Worm (Caenorhabditis elegans): ENCODE measurements around the gene pst-2.

pst-2 gene

ce11 chrIII:5722550-5722949 lies 42.3 kb downstream of the pst-2 start, which contains the start of gene wrm-1:
wrm-1 (plus strand) TSS chrIII:5722850.
- no peak for TF ChIP-seq hmg-4 (GFP tag; optimal IDR thresholded peaks at IDR 0.05)
- no peak for TF ChIP-seq ama-1 (optimal IDR thresholded peaks at IDR 0.05)
- no peak for TF ChIP-seq tbx-37 (GFP tag; conservative IDR thresholded peaks at IDR 0.05)
- TF ChIP-seq B0310.2 (tag; optimal IDR thresholded peaks at IDR 0.05) = no peak
- TF ChIP-seq ceh-36 (tag; optimal IDR thresholded peaks at IDR 0.05) = no peak
- no peak for TF ChIP-seq aly-1 (tag; optimal IDR thresholded peaks at IDR 0.05)
- no peak for TF ChIP-seq flt-1 (GFP tag; IDR thresholded peaks at IDR 0.05)
- no peak for TF ChIP-seq hmbx-1 (tag; optimal IDR thresholded peaks at IDR 0.05)
- no peak for TF ChIP-seq scrt-1 (GFP tag; IDR thresholded peaks at IDR 0.05)
- no peak for TF ChIP-seq sea-1 (GFP tag; conservative IDR thresholded peaks at IDR 0.05)
- TF ChIP-seq hnd-1 (tag; optimal IDR thresholded peaks at IDR 0.05) = no peak
- no peak for TF ChIP-seq pes-1 (GFP tag; IDR thresholded peaks at IDR 0.05)
- TF ChIP-seq tra-4 (tag; optimal IDR thresholded peaks at IDR 0.05) = no peak
- TF ChIP-seq ceh-13 (GFP tag; optimal IDR thresholded peaks at IDR 0.05) = no peak
- TF ChIP-seq tbx-11 (GFP tag; IDR thresholded peaks at IDR 0.05) = no peak
- no peak for TF ChIP-seq F13C5.2 (tag; optimal IDR thresholded peaks at IDR 0.05)
- TF ChIP-seq ets-7 (tag; optimal IDR thresholded peaks at IDR 0.05) = no peak

DNA sequence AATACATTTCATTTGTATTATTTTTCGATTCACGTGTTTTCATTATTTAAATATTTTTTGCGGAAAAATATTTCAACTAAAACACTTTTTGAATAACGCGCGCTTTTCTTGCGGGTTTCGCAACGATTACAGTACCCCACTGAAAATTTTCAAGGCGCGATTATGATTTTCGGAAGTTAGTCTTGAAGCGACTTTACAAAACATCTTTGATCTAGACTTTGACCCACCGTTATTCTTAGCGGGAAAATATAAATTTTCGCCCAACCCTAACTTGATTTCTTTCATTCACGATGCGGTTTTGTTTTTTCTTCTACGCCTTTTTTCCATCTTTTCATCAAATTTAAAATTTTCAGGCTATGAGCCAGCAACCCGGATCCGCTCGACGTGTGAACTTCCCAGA lies 47.6 kb downstream of the pst-2 start, which contains the start of gene egg-1:
Gene egg-1, plus strand, starts transcription at position 354 of the 400 bp plus-strand sequence.
- TF ChIP-seq scrt-1 (GFP tag; IDR thresholded peaks at IDR 0.05) = no peak
- no peak for TF ChIP-seq hmbx-1 (tag; optimal IDR thresholded peaks at IDR 0.05)
- TF ChIP-seq F13C5.2 (tag; optimal IDR thresholded peaks at IDR 0.05) = no peak
- TF ChIP-seq B0310.2 (tag; optimal IDR thresholded peaks at IDR 0.05) = no peak
- TF ChIP-seq tra-4 (tag; optimal IDR thresholded peaks at IDR 0.05) = no peak
- no peak for TF ChIP-seq tbx-11 (GFP tag; IDR thresholded peaks at IDR 0.05)
- no peak for TF ChIP-seq ama-1 (optimal IDR thresholded peaks at IDR 0.05)
- no peak for TF ChIP-seq ceh-13 (GFP tag; optimal IDR thresholded peaks at IDR 0.05)
- TF ChIP-seq aly-1 (tag; optimal IDR thresholded peaks at IDR 0.05) = no peak
- TF ChIP-seq sea-1 (GFP tag; conservative IDR thresholded peaks at IDR 0.05) = no peak

DNA sequence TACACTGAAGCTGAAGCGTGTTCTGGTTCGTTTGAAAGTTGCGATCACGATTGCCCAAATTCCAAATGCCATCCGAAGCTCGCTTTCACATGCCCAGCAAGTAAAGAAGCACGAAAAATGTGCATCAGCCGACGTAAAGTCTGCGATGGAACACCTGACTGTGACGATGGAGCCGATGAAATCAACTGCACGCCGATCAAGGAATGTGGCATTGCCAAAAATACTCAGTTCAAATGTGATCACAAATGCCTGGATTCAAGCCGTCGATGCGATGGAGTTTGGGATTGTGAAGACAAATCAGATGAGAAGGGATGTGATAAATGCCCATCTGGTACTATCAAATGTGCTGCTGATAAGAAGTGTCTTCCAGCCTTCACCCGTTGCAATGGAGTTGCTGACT lies 49.1 kb downstream of the pst-2 start:
- no peak for TF ChIP-seq pes-1 (GFP tag; IDR thresholded peaks at IDR 0.05)
- TF ChIP-seq flt-1 (GFP tag; IDR thresholded peaks at IDR 0.05) = no peak

DNA sequence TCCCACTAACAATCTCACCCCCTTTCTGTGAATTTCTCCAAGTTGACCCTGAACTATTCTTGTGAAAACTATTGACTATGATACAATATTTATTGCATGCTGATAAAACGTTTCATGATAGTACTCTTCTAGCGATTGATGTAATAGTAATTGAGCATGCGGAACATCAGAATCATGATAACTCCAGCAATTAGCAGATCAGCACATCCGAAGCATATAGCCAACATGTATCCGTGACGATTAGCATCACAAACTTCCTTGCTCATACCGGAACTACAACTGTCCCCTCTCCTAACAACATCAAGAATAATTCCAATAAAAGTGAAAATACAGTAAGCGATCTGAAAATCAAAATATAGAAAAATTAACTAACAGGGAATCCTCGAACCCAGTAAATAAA lies 49.8 kb downstream of the pst-2 start:
- TF ChIP-seq hmg-4 (GFP tag; optimal IDR thresholded peaks at IDR 0.05) = no peak
- no peak for TF ChIP-seq scrt-1 (GFP tag; IDR thresholded peaks at IDR 0.05)
- TF ChIP-seq ets-7 (tag; optimal IDR thresholded peaks at IDR 0.05) = no peak
- no peak for TF ChIP-seq pes-1 (GFP tag; IDR thresholded peaks at IDR 0.05)
- no peak for TF ChIP-seq flt-1 (GFP tag; IDR thresholded peaks at IDR 0.05)
- TF ChIP-seq ama-1 (optimal IDR thresholded peaks at IDR 0.05) = no peak
- no peak for TF ChIP-seq ceh-36 (tag; optimal IDR thresholded peaks at IDR 0.05)
- no peak for TF ChIP-seq ceh-13 (GFP tag; optimal IDR thresholded peaks at IDR 0.05)
- TF ChIP-seq sea-1 (GFP tag; conservative IDR thresholded peaks at IDR 0.05) = no peak
- TF ChIP-seq tbx-11 (GFP tag; IDR thresholded peaks at IDR 0.05) = no peak
- no peak for TF ChIP-seq F13C5.2 (tag; optimal IDR thresholded peaks at IDR 0.05)
- TF ChIP-seq hnd-1 (tag; optimal IDR thresholded peaks at IDR 0.05) = no peak
- no peak for TF ChIP-seq aly-1 (tag; optimal IDR thresholded peaks at IDR 0.05)
- no peak for TF ChIP-seq tra-4 (tag; optimal IDR thresholded peaks at IDR 0.05)
- no peak for TF ChIP-seq tbx-37 (GFP tag; conservative IDR thresholded peaks at IDR 0.05)
- no peak for TF ChIP-seq hmbx-1 (tag; optimal IDR thresholded peaks at IDR 0.05)
- no peak for TF ChIP-seq B0310.2 (tag; optimal IDR thresholded peaks at IDR 0.05)

- no peak for TF ChIP-seq ets-7 (tag; optimal IDR thresholded peaks at IDR 0.05)
Observed at ce11 chrIII:5730980-5731636, 50.9 kb downstream of the pst-2 start, which contains the start of the genes B0244.9 and B0244.7. B0244.9 (minus strand) TSS chrIII:5731030. B0244.7 (plus strand) TSS chrIII:5731501.

Measured in whole organism, early embryonic.